Worm (Caenorhabditis elegans) whole organism, early embryonic: ENCODE measurements around the gene thn-1.

Experiments
- B0310.2 ChIP-seq: sonication (generic microtip); optimal IDR thresholded peaks from 2 replicates; lab custom pipeline; 2016; ENCODE audit warnings: mild to moderate bottlenecking, missing genetic modification characterization, missing compliant biosample characterization
- F13C5.2 ChIP-seq: sonication (generic microtip); optimal IDR thresholded peaks from 2 replicates; lab custom pipeline; 2017; ENCODE audit warnings: mild to moderate bottlenecking, missing genetic modification characterization, inconsistent platforms, missing compliant biosample characterization
- aly-1 ChIP-seq: sonication (generic microtip); optimal IDR thresholded peaks from 2 replicates; lab custom pipeline; 2016; ENCODE audit warnings: missing genetic modification characterization, missing compliant biosample characterization
- ama-1 ChIP-seq: fragments of 150-350 bp; optimal IDR thresholded peaks from 2 replicates; lab custom pipeline; 2014
- ceh-36 ChIP-seq: sonication (generic microtip); optimal IDR thresholded peaks from 2 replicates; lab custom pipeline; 2016; ENCODE audit warnings: missing genetic modification characterization, inconsistent platforms, missing compliant biosample characterization
- ets-7 ChIP-seq: sonication (generic microtip); optimal IDR thresholded peaks from 2 replicates; lab custom pipeline; 2016; ENCODE audit warnings: missing genotype, missing genetic modification characterization, missing compliant biosample characterization
- flt-1 ChIP-seq: fragments of 200-800 bp; sonication (Bioruptor generic); IDR thresholded peaks from 2 replicates; pipeline ENCODE4 v1.3.6; 2022; ENCODE audit warnings: missing genetic modification characterization, missing compliant biosample characterization
- hmg-4 ChIP-seq: fragments of 200-800 bp; sonication (Bioruptor generic); optimal IDR thresholded peaks from 2 replicates; lab custom pipeline; 2018; ENCODE audit warnings: mild to moderate bottlenecking, missing genetic modification characterization, missing compliant biosample characterization
- hnd-1 ChIP-seq: sonication (generic microtip); optimal IDR thresholded peaks from 2 replicates; lab custom pipeline; 2016; ENCODE audit warnings: missing genetic modification characterization, missing compliant biosample characterization
- sea-1 ChIP-seq: fragments of 200-800 bp; sonication (Bioruptor generic); conservative IDR thresholded peaks from 2 replicates; pipeline ENCODE4 v1.3.6; 2022; ENCODE audit warnings: missing genetic modification characterization, missing compliant biosample characterization
- tbx-11 ChIP-seq: fragments of 200-800 bp; sonication (Bioruptor generic); IDR thresholded peaks from 2 replicates; pipeline ENCODE4 v1.3.6; 2022; ENCODE audit warnings: missing genetic modification characterization, missing compliant biosample characterization
- tra-4 ChIP-seq: sonication (generic microtip); optimal IDR thresholded peaks from 2 replicates; lab custom pipeline; 2017; ENCODE audit warnings: missing genetic modification characterization, missing compliant biosample characterization

DNA sequence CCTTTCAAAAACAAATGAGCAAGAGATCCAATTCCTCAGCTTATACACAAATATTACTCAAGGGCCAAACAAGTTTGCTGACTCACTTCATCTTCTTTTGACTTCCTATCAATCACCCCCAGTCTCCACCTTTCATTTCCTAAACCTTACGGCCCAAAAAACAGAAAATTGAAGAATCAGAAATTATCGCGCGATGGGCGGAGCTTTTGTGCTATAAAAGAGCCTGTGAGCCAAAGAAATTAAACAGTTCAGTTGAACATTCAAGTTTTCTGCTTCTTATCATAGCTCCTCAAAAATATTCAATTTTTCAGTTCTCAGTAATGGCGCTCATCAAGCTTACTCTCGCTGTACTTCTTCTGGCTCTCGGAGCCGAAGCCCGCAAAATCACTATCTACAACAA lies at the start of gene thn-1:
- no peak for TF ChIP-seq aly-1 (tag; lab: Kevin White, UChicago)
- no peak for TF ChIP-seq ceh-36 (tag; lab: Kevin White, UChicago)
- TF ChIP-seq flt-1 (GFP tag; lab: Robert Waterston, UW): no peak
- no peak for TF ChIP-seq ama-1 (lab: Kevin White, UChicago)
- TF ChIP-seq B0310.2 (tag; lab: Kevin White, UChicago): no peak
- no peak for TF ChIP-seq hnd-1
- no peak for TF ChIP-seq tbx-11 (GFP tag; lab: Robert Waterston, UW)
- TF ChIP-seq F13C5.2 (tag; lab: Kevin White, UChicago): no peak
- TF ChIP-seq hmg-4 (GFP tag; lab: Kevin White, UChicago): no peak
- no peak for TF ChIP-seq ets-7 (tag; lab: Kevin White, UChicago)
- TF ChIP-seq tra-4: no peak
- TF ChIP-seq sea-1 (GFP tag; lab: Robert Waterston, UW): no peak
